Worm (Caenorhabditis elegans): ENCODE measurements around the gene H01M10.1.

The H01M10.1 gene

ce11 chrX:2531276-2531675 is 49.1 kb downstream of the H01M10.1 start:
- TF ChIP-seq rbr-2 (tag; optimal IDR thresholded peaks at IDR 0.05) (peak; percentile 16), lsy-2 (tag; optimal IDR thresholded peaks at IDR 0.05) (peak in 1 of 2 experiments; percentile 53), nhr-41 (GFP tag; IDR thresholded peaks at IDR 0.05) (peak; percentile 66; the same call in 1 of the 2 replicates), ctbp-1 (GFP tag; IDR thresholded peaks at IDR 0.05) (peak; percentile 70), nhr-48 (tag; optimal IDR thresholded peaks at IDR 0.05) (peak; percentile 46), zip-2 (tag; optimal IDR thresholded peaks at IDR 0.05) (peak; percentile 55), snpc-4 (tag; optimal IDR thresholded peaks at IDR 0.05) (no peak), snpc-1.2 (GFP tag; IDR thresholded peaks at IDR 0.05) (peak; percentile 81), lin-29 (GFP tag; IDR thresholded peaks at IDR 0.05) (no peak), spr-3 (GFP tag; optimal IDR thresholded peaks at IDR 0.05) (peak; percentile 9), ztf-11 (tag; optimal IDR thresholded peaks at IDR 0.05) (no peak), T20F7.1 (GFP tag; optimal IDR thresholded peaks at IDR 0.05) (peak; percentile 39), ZK546.5 (tag; optimal IDR thresholded peaks at IDR 0.05) (no peak), gei-8 (GFP tag; optimal IDR thresholded peaks at IDR 0.05) (peak; percentile 29), dmd-9 (GFP tag; IDR thresholded peaks at IDR 0.05) (0 out of 2 replicates have a peak, but pooled peaks have one; percentile 45), daf-8 (GFP tag; IDR thresholded peaks at IDR 0.05) (no peak), nhr-11 (tag; optimal IDR thresholded peaks at IDR 0.05) (no peak), duxl-1 (tag; optimal IDR thresholded peaks at IDR 0.05; ENCODE audit: poor library complexity) (peak; percentile 65), dve-1 (tag; optimal IDR thresholded peaks at IDR 0.05; ENCODE audit: insufficient read depth) (peak; percentile 60), Y105C5A.15 (GFP tag; IDR thresholded peaks at IDR 0.05) (no peak), zip-11 (GFP tag; IDR thresholded peaks at IDR 0.05) (no peak), lin-13 (GFP tag; optimal IDR thresholded peaks at IDR 0.05) (peak; percentile 29), mdl-1 (tag; optimal IDR thresholded peaks at IDR 0.05) (no peak), aha-1 (tag) (peak; percentile 98), pha-4 (GFP tag; IDR thresholded peaks at IDR 0.05) (peak; percentile 70; the same call in 1 of the 2 replicates), pha-4 (tag; optimal IDR thresholded peaks at IDR 0.05) (no peak), R02D3.7 (tag; optimal IDR thresholded peaks at IDR 0.05) (no peak), nhr-10 (tag; optimal IDR thresholded peaks at IDR 0.05) (no peak), lin-1 (GFP tag; IDR thresholded peaks at IDR 0.05) (peak; percentile 43; the same call in 1 of the 2 replicates), F49E8.2 (tag; optimal IDR thresholded peaks at IDR 0.05; ENCODE audit: borderline replicate concordance) (peak; percentile 22), madf-5 (GFP tag; IDR thresholded peaks at IDR 0.05) (no peak), daf-19 (GFP tag; conservative IDR thresholded peaks at IDR 0.05) (peak; percentile 80), ceh-44 (GFP tag; IDR thresholded peaks at IDR 0.05) (0 out of 2 replicates have a peak, but pooled peaks have one; percentile 48), F26F4.8 (GFP tag; conservative IDR thresholded peaks at IDR 0.05) (0 out of 2 replicates have a peak, but pooled peaks have one; percentile 35), unc-39 (tag; optimal IDR thresholded peaks at IDR 0.05) (no peak), egl-43 (GFP tag; IDR thresholded peaks at IDR 0.05) (peak; percentile 83), arid-1 (GFP tag; conservative IDR thresholded peaks at IDR 0.05) (peak; percentile 75), mdt-29 (GFP tag; IDR thresholded peaks at IDR 0.05) (peak; percentile 73), dpl-1 (GFP tag; optimal IDR thresholded peaks at IDR 0.05) (no peak), hif-1 (tag; optimal IDR thresholded peaks at IDR 0.05) (no peak), ama-1 (optimal IDR thresholded peaks at IDR 0.05) (no peak), sdz-12 (GFP tag; optimal IDR thresholded peaks at IDR 0.05) (no peak), nhr-42 (GFP tag; IDR thresholded peaks at IDR 0.05) (no peak), daf-16 (GFP tag; optimal IDR thresholded peaks at IDR 0.05) (peak; percentile 62 to 76), daf-16 (tag; optimal IDR thresholded peaks at IDR 0.05) (peak; percentile 79), Y48G9A.11 (GFP tag; IDR thresholded peaks at IDR 0.05) (peak; percentile 75), ceh-32 (tag; optimal IDR thresholded peaks at IDR 0.05; ENCODE audit: poor library complexity) (no peak), nhr-237 (tag; optimal IDR thresholded peaks at IDR 0.05) (no peak), F44E2.7 (GFP tag; IDR thresholded peaks at IDR 0.05) (0 out of 2 replicates have a peak, but pooled peaks have one; percentile 55), egl-27 (tag; optimal IDR thresholded peaks at IDR 0.05) (no peak), fos-1 (tag; optimal IDR thresholded peaks at IDR 0.05) (no peak), zag-1 (tag; optimal IDR thresholded peaks at IDR 0.05) (no peak)
